Worm (Caenorhabditis elegans): ENCODE results near the gene vms-1.

The vms-1 gene

ce11 chrIII:8091408-8091807 is 3.1 kb downstream of the vms-1 start, which contains the start of gene idi-1:
TSS of gene idi-1 (plus strand) at chrIII:8091708.
- TF ChIP-seq nfya-1 (tag; optimal IDR thresholded peaks at IDR 0.05; ENCODE audit: insufficient read depth) (no peak), elt-1 (tag; optimal IDR thresholded peaks at IDR 0.05) (no peak), lsy-12 (tag; optimal IDR thresholded peaks at IDR 0.05) (no peak), elt-3 (tag; optimal IDR thresholded peaks at IDR 0.05) (no peak), hmg-11 (tag; optimal IDR thresholded peaks at IDR 0.05) (no peak), nhr-76 (tag; optimal IDR thresholded peaks at IDR 0.05) (no peak)

DNA sequence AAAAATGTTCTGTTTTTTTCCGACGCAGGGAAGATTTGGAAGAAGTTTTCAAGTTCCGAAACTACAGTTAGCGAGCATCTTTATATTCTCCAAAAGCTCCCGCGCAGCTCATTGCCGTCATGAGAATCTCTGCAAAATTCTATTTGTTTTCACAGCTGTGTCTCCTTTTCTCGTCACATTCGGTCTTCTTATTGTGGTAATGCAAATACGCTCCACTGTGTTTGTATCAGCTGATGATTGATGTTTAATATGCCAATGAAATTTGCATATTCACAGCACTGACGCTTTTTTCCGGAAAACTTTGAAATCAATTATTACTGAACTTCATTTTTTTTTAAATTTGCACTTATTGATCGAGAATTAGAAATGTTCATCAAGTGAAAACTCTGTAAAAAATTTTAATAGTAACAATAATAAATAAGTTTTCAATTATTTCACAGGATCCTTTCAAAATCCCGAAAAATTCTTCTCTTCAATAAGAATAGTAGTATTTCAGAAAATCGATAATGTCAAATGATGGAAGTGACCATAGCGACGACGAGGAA is 4.8 kb downstream of the vms-1 start, which contains the start of gene K06H7.2:
TSS of gene K06H7.2 (plus strand) at position 495 of the 545 bp plus-strand sequence.
- no peak for TF ChIP-seq ceh-9 (tag; optimal IDR thresholded peaks at IDR 0.05)
- no peak for TF ChIP-seq unc-62 (GFP tag; optimal IDR thresholded peaks at IDR 0.05)
- TF ChIP-seq daf-12 (tag; optimal IDR thresholded peaks at IDR 0.05) = no peak
- no peak for TF ChIP-seq ZK546.5 (tag; optimal IDR thresholded peaks at IDR 0.05)
- peak; percentile 68 for TF ChIP-seq snpc-4 (tag; optimal IDR thresholded peaks at IDR 0.05)
- TF ChIP-seq ceh-28 (tag; optimal IDR thresholded peaks at IDR 0.05) = no peak
- TF ChIP-seq ceh-82 (tag; optimal IDR thresholded peaks at IDR 0.05) = no peak
- no peak for TF ChIP-seq nhr-67 (tag; optimal IDR thresholded peaks at IDR 0.05)
- peak; percentile 20 for TF ChIP-seq hmg-11 (tag; optimal IDR thresholded peaks at IDR 0.05)
- TF ChIP-seq lsy-12 (tag; optimal IDR thresholded peaks at IDR 0.05) = no peak
- no peak for TF ChIP-seq eor-1 (tag; optimal IDR thresholded peaks at IDR 0.05)
- no peak for TF ChIP-seq nhr-11 (tag; optimal IDR thresholded peaks at IDR 0.05)
- TF ChIP-seq fkh-10 (GFP tag; optimal IDR thresholded peaks at IDR 0.05) = no peak
- TF ChIP-seq tbx-2 (tag; optimal IDR thresholded peaks at IDR 0.05) = no peak
- TF ChIP-seq mml-1 (tag; optimal IDR thresholded peaks at IDR 0.05) = no peak
- TF ChIP-seq nhr-25 (tag; optimal IDR thresholded peaks at IDR 0.05) = peak; percentile 23
- peak; percentile 44 for TF ChIP-seq skn-1 (tag; optimal IDR thresholded peaks at IDR 0.05)
- TF ChIP-seq mdl-1 (tag; optimal IDR thresholded peaks at IDR 0.05) = no peak
- TF ChIP-seq nfya-1 (tag; optimal IDR thresholded peaks at IDR 0.05; ENCODE audit: insufficient read depth) = peak; percentile 69
- peak; percentile 37 for TF ChIP-seq nhr-23 (tag; optimal IDR thresholded peaks at IDR 0.05)
- peak; percentile 83 for TF ChIP-seq pha-4 (tag; optimal IDR thresholded peaks at IDR 0.05)
- TF ChIP-seq fos-1 (tag; optimal IDR thresholded peaks at IDR 0.05) = no peak
- no peak for TF ChIP-seq zag-1 (tag; optimal IDR thresholded peaks at IDR 0.05)
- peak; percentile 25 for TF ChIP-seq elt-2 (tag; optimal IDR thresholded peaks at IDR 0.05)
- peak; percentile 87 for TF ChIP-seq lin-15B (tag; optimal IDR thresholded peaks at IDR 0.05)
- TF ChIP-seq lin-39 (tag; optimal IDR thresholded peaks at IDR 0.05) = peak; percentile 71
- no peak for TF ChIP-seq pqm-1 (tag; optimal IDR thresholded peaks at IDR 0.05)
- peak; percentile 87 for TF ChIP-seq egl-5 (tag; optimal IDR thresholded peaks at IDR 0.05)
- TF ChIP-seq nhr-12 (tag; optimal IDR thresholded peaks at IDR 0.05) = no peak

DNA sequence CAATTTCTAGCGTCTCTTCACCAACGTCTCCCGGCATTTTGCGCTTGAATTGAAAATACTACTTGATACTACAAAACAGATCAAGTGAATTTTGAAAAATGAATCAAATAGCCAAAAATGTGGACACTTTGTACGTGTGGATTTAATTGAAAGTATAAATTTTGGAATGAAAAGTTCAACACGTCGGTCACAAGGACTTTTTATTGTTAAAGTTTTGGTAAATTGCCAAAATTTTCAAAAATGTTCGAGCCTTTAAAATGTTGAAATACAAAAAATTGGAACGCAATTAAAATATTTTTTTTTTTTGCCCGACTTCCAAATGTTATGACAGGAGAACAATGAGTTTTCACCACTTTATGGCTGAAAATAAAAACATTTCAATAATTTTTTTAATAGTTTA is 9.8 kb downstream of the vms-1 start, which contains the start of gene K06H7.8:
TSS of gene K06H7.8 (minus strand) at position 101 of the 400 bp plus-strand sequence.
- TF ChIP-seq nhr-23 (tag; optimal IDR thresholded peaks at IDR 0.05) (no peak), fos-1 (tag; optimal IDR thresholded peaks at IDR 0.05) (no peak), lin-39 (tag; optimal IDR thresholded peaks at IDR 0.05) (no peak)

DNA sequence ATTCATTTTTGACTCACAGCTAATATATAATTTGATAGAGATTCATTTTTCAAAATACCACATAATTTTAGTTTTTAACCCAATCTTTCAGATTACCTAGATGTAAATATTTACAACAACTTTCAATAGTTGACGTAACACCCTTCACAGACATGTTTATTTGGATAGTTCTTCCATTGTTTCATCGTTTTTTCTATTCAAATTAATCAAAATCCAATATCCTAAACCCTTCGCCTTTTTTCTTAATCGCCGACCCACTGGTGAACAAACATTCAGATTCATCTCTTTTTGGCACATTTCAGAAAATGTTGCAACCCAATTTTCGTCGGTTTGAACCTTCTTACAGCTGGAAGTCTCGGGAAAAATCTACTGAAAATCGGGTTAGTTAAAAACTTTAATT is 10.7 kb downstream of the vms-1 start, which contains the start of gene K06H7.1:
TSS of gene K06H7.1 (plus strand) at position 301 of the 400 bp plus-strand sequence.
- TF ChIP-seq aly-2 (tag; optimal IDR thresholded peaks at IDR 0.05) = no peak
- TF ChIP-seq lin-15B (tag; optimal IDR thresholded peaks at IDR 0.05) = no peak
- TF ChIP-seq fkh-10 (GFP tag; optimal IDR thresholded peaks at IDR 0.05) = no peak
- no peak for TF ChIP-seq tbx-2 (tag; optimal IDR thresholded peaks at IDR 0.05)

DNA sequence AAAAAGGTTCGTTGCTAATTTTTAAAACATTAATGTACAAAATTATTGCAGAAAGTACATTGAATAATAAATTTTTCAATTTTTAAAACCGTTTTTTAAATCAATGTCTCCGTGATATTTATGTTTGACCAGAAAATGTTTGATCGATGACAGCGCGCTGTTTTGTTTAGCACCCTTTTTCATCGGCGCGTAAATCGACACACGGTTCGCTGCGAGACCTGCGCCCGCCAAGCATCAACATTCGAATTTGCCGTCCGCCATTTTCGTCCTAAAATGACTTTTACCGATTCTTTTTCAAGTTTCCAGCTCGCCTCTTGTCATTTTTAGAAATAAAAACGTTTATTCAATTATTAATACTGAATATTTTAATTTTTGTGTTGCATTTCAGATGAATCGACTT is 12.6 kb downstream of the vms-1 start, which contains the start of gene plk-1:
TSS of gene plk-1 (plus strand) at position 389 of the 400 bp plus-strand sequence.
- no peak for TF ChIP-seq elt-2 (tag; optimal IDR thresholded peaks at IDR 0.05)
- TF ChIP-seq ceh-16 (tag; optimal IDR thresholded peaks at IDR 0.05) = no peak
- no peak for TF ChIP-seq skn-1 (tag; optimal IDR thresholded peaks at IDR 0.05)
- TF ChIP-seq lin-39 (tag; optimal IDR thresholded peaks at IDR 0.05) = peak; percentile 62
- no peak for TF ChIP-seq pqm-1 (tag; optimal IDR thresholded peaks at IDR 0.05)
- TF ChIP-seq zag-1 (tag; optimal IDR thresholded peaks at IDR 0.05) = no peak
- TF ChIP-seq nhr-23 (tag; optimal IDR thresholded peaks at IDR 0.05) = no peak
- TF ChIP-seq nhr-11 (tag; optimal IDR thresholded peaks at IDR 0.05) = no peak
- no peak for TF ChIP-seq nhr-67 (tag; optimal IDR thresholded peaks at IDR 0.05)
- TF ChIP-seq ceh-9 (tag; optimal IDR thresholded peaks at IDR 0.05) = no peak
- TF ChIP-seq jun-1 (tag; optimal IDR thresholded peaks at IDR 0.05) = no peak
- no peak for TF ChIP-seq egl-5 (tag; optimal IDR thresholded peaks at IDR 0.05)
- no peak for TF ChIP-seq fkh-10 (GFP tag; optimal IDR thresholded peaks at IDR 0.05)
- TF ChIP-seq mdl-1 (tag; optimal IDR thresholded peaks at IDR 0.05) = no peak
- no peak for TF ChIP-seq ceh-82 (tag; optimal IDR thresholded peaks at IDR 0.05)
- peak; percentile 63 for TF ChIP-seq pha-4 (tag; optimal IDR thresholded peaks at IDR 0.05)
- peak; percentile 54 for TF ChIP-seq lin-15B (tag; optimal IDR thresholded peaks at IDR 0.05)
- TF ChIP-seq nhr-12 (tag; optimal IDR thresholded peaks at IDR 0.05) = no peak
- no peak for TF ChIP-seq sea-2 (GFP tag; optimal IDR thresholded peaks at IDR 0.05)
- TF ChIP-seq unc-39 (tag; optimal IDR thresholded peaks at IDR 0.05) = no peak
- no peak for TF ChIP-seq elt-3 (tag; optimal IDR thresholded peaks at IDR 0.05)
- TF ChIP-seq nhr-76 (tag; optimal IDR thresholded peaks at IDR 0.05) = no peak
- TF ChIP-seq ceh-28 (tag; optimal IDR thresholded peaks at IDR 0.05) = no peak
- TF ChIP-seq R02D3.7 (tag; optimal IDR thresholded peaks at IDR 0.05) = peak; percentile 84
- no peak for TF ChIP-seq nhr-77 (tag; optimal IDR thresholded peaks at IDR 0.05)
- no peak for TF ChIP-seq eor-1 (tag; optimal IDR thresholded peaks at IDR 0.05)
- TF ChIP-seq fkh-2 (tag; optimal IDR thresholded peaks at IDR 0.05) = no peak
- no peak for TF ChIP-seq unc-62 (GFP tag; optimal IDR thresholded peaks at IDR 0.05)
- TF ChIP-seq ama-1 (optimal IDR thresholded peaks at IDR 0.05) = no peak

Measured in whole organism, L3 larva.